Worm (Caenorhabditis elegans): ENCODE data around the gene del-7.

- TF ChIP-seq F39B2.1 (GFP tag; IDR thresholded peaks at IDR 0.05) (no peak), aptf-2 (GFP tag; conservative IDR thresholded peaks at IDR 0.05) (no peak), ceh-27 (GFP tag; optimal IDR thresholded peaks at IDR 0.05) (no peak), dox-1 (GFP tag; IDR thresholded peaks at IDR 0.05) (no peak), die-1 (tag; optimal IDR thresholded peaks at IDR 0.05) (no peak), madf-3 (GFP tag; IDR thresholded peaks at IDR 0.05) (no peak), ZK185.1 (tag; optimal IDR thresholded peaks at IDR 0.05; ENCODE audit: poor library complexity, severe bottlenecking) (no peak), ama-1 (optimal IDR thresholded peaks at IDR 0.05) (no peak), ama-1 (GFP tag; optimal IDR thresholded peaks at IDR 0.05) (no peak), unc-62 (GFP tag; optimal IDR thresholded peaks at IDR 0.05) (no peak), bed-1 (GFP tag; IDR thresholded peaks at IDR 0.05) (no peak), efl-1 (GFP tag; optimal IDR thresholded peaks at IDR 0.05) (no peak), F52B5.7 (tag; optimal IDR thresholded peaks at IDR 0.05) (no peak), sptf-2 (GFP tag; optimal IDR thresholded peaks at IDR 0.05) (no peak)
These were observed 35.3 kb upstream of the del-7 start for ce11 chrIV:7724912-7725311.
